Worm (Caenorhabditis elegans) whole organism, midembryonic: ENCODE results near the gene prx-2.

Experiments
- T22C8.4 ChIP-seq: fragments of 200-800 bp; sonication (Bioruptor generic); IDR thresholded peaks from 2 replicates; pipeline ENCODE4 v1.3.6; 2022; ENCODE audit warnings: missing genetic modification characterization, missing compliant biosample characterization
- cog-1 ChIP-seq: sonication (generic microtip); optimal IDR thresholded peaks from 2 replicates; lab custom pipeline; 2016; ENCODE audit warnings: missing genetic modification characterization, missing compliant biosample characterization
- flt-1 ChIP-seq: fragments of 200-800 bp; sonication (Bioruptor generic); IDR thresholded peaks from 2 replicates; pipeline ENCODE4 v1.3.6; 2022; ENCODE audit warnings: missing genetic modification characterization, missing compliant biosample characterization
- klf-2 ChIP-seq: fragments of 200-800 bp; sonication (Bioruptor generic); conservative IDR thresholded peaks from 2 replicates; pipeline ENCODE4 v1.3.6; 2022; ENCODE audit warnings: missing genetic modification reagents, missing genetic modification characterization, missing compliant biosample characterization

- no peak for TF ChIP-seq T22C8.4 (GFP tag; lab: Robert Waterston, UW)
- TF ChIP-seq klf-2 (GFP tag; lab: Robert Waterston, UW) = no peak
- TF ChIP-seq cog-1 (tag; lab: Kevin White, UChicago) = no peak
- TF ChIP-seq flt-1 = no peak
Measured at ce11 chrIV:11694143-11694542, 50.2 kb downstream of the prx-2 start, which contains the start of gene ZK792.7.
